Worm (Caenorhabditis elegans) whole organism, mixed stage, embryonic: Measurements from ENCODE around the gene rpb-2.

Experiments used
- blmp-1 ChIP-seq: fragments of 150-350 bp; optimal IDR thresholded peaks from 2 replicates; lab custom pipeline; 2014; ENCODE audit warnings: missing biosample characterization, missing genetic modification characterization
- lin-13 ChIP-seq: fragments of 150-350 bp; optimal IDR thresholded peaks from 2 replicates; lab custom pipeline; 2014; ENCODE audit warnings: missing biosample characterization, missing genetic modification characterization
- lin-32 ChIP-seq: fragments of 200-800 bp; sonication (Bioruptor generic); optimal IDR thresholded peaks from 2 replicates; lab custom pipeline; 2018; ENCODE audit warnings: mild to moderate bottlenecking, missing genetic modification characterization, missing compliant biosample characterization
- pha-4 ChIP-seq: fragments of 150-350 bp; optimal IDR thresholded peaks from 2 replicates; lab custom pipeline; 2018; ENCODE audit warnings: missing biosample characterization, missing genetic modification reagents, missing genetic modification characterization
- sptf-1 ChIP-seq: sonication (generic microtip); optimal IDR thresholded peaks from 2 replicates; lab custom pipeline; 2017; ENCODE audit warnings: mild to moderate bottlenecking, missing genetic modification characterization, moderate library complexity, missing compliant biosample characterization
- tbx-8 ChIP-seq: fragments of 200-800 bp; sonication (Bioruptor generic); optimal IDR thresholded peaks from 2 replicates; lab custom pipeline; 2018; ENCODE audit warnings: mild to moderate bottlenecking, missing genetic modification characterization, moderate library complexity, missing compliant biosample characterization
- unc-62 ChIP-seq: fragments of 150-350 bp; optimal IDR thresholded peaks from 2 replicates; lab custom pipeline; 2014; ENCODE audit warnings: missing biosample characterization, missing genetic modification reagents, missing genetic modification characterization
- zip-8 ChIP-seq: fragments of 150-350 bp; optimal IDR thresholded peaks from 2 replicates; lab custom pipeline; 2014; ENCODE audit warnings: missing biosample characterization, missing genetic modification characterization

- TF ChIP-seq lin-32 (GFP tag; lab: Kevin White, UChicago) (no peak), blmp-1 (tag; lab: Kevin White, UChicago) (no peak), unc-62 (no peak), pha-4 (tag; lab: Kevin White, UChicago) (no peak), lin-13 (tag; lab: Kevin White, UChicago) (no peak), zip-8 (tag; lab: Kevin White, UChicago) (no peak), tbx-8 (no peak), sptf-1 (tag; lab: Kevin White, UChicago) (no peak)
Observed at ce11 chrIII:4932203-4932699, 7.1 kb upstream of the rpb-2 start, which contains the start of the genes C26E6.12 and eri-9.
